Fruit fly (Drosophila melanogaster): ENCODE data around the gene ND-42.

ND-42 gene

dm6 chr3R:22042283-22042875 lies 14.9 kb downstream of the ND-42 start:
- TF ChIP-seq CG1529 (GFP tag; optimal IDR thresholded peaks at IDR 0.05): no peak
- peak; percentile 23; the same call in 1 of the 3 replicates for TF ChIP-seq zen2 (GFP tag; IDR thresholded peaks at IDR 0.05; ENCODE audit: partially characterized antibody)
- TF ChIP-seq yki (optimal IDR thresholded peaks at IDR 0.05): peak; percentile 71
- peak; percentile 20 for TF ChIP-seq Med (GFP tag)
- peak; percentile 72 for TF ChIP-seq CG4360 (GFP tag; IDR thresholded peaks at IDR 0.05)
- TF ChIP-seq corto (GFP tag; optimal IDR thresholded peaks at IDR 0.05): peak; percentile 31
- peak; percentile 77 for TF ChIP-seq Jarid2 (GFP tag; optimal IDR thresholded peaks at IDR 0.05)
- peak; percentile 12 for TF ChIP-seq CG8924 (tag; optimal IDR thresholded peaks at IDR 0.05)
- TF ChIP-seq lbe (GFP tag; optimal IDR thresholded peaks at IDR 0.05): peak; percentile 27
- TF ChIP-seq vvl (GFP tag; IDR thresholded peaks at IDR 0.05): peak; percentile 27; the same call in 1 of the 2 replicates
- TF ChIP-seq cg (GFP tag; optimal IDR thresholded peaks at IDR 0.05): peak; percentile 73
- TF ChIP-seq CG1602 (GFP tag; optimal IDR thresholded peaks at IDR 0.05): no peak
- TF ChIP-seq amos (GFP tag; IDR thresholded peaks at IDR 0.05; ENCODE audit: partially characterized antibody): no peak
- peak; percentile 2 for TF ChIP-seq Deaf1 (tag; optimal IDR thresholded peaks at IDR 0.05)
- no peak for TF ChIP-seq CrebB (tag; optimal IDR thresholded peaks at IDR 0.05)
- peak; percentile 24 for TF ChIP-seq CG3163 (GFP tag; optimal IDR thresholded peaks at IDR 0.05)
- TF ChIP-seq Fer2 (tag; optimal IDR thresholded peaks at IDR 0.05): no peak
- TF ChIP-seq CG31441 (GFP tag; IDR thresholded peaks at IDR 0.05): 0 out of 2 replicates have a peak, but pooled peaks have one; percentile 6
- TF ChIP-seq sens (GFP tag): peak; percentile 40
- TF ChIP-seq HLH4C (GFP tag; IDR thresholded peaks at IDR 0.05; ENCODE audit: partially characterized antibody): peak; percentile 1; the same call in 1 of the 3 replicates
- TF ChIP-seq CG2199 (GFP tag; IDR thresholded peaks at IDR 0.05): peak; percentile 11; the same call in 1 of the 3 replicates
- TF ChIP-seq sd (tag; optimal IDR thresholded peaks at IDR 0.05): peak; percentile 95
- TF ChIP-seq cad (GFP tag; optimal IDR thresholded peaks at IDR 0.05): peak; percentile 44
- no peak for TF ChIP-seq CG10462 (GFP tag; optimal IDR thresholded peaks at IDR 0.05)
- peak; percentile 78 to 92 for TF ChIP-seq Trl (optimal IDR thresholded peaks at IDR 0.05)
- no peak for TF ChIP-seq Trl (GFP tag; optimal IDR thresholded peaks at IDR 0.05)

dm6 chr3R:22042982-22043381 lies 15.5 kb downstream of the ND-42 start:
- TF ChIP-seq CG31441 (GFP tag; IDR thresholded peaks at IDR 0.05) (no peak), Opbp (GFP tag; IDR thresholded peaks at IDR 0.05; ENCODE audit: partially characterized antibody) (0 out of 3 replicates have a peak, but pooled peaks have one; percentile 35), ken (GFP tag; IDR thresholded peaks at IDR 0.05) (0 out of 3 replicates have a peak, but pooled peaks have one; percentile 30), sens (GFP tag) (peak; percentile 58), Dfd (GFP tag; optimal IDR thresholded peaks at IDR 0.05) (peak in 1 of 2 experiments; percentile 45), Sry-β (GFP tag; optimal IDR thresholded peaks at IDR 0.05) (no peak), CG10267 (tag; optimal IDR thresholded peaks at IDR 0.05) (no peak), Dbx (GFP tag; IDR thresholded peaks at IDR 0.05) (no peak), crol (GFP tag; IDR thresholded peaks at IDR 0.05) (peak; percentile 11; the same call in 1 of the 2 replicates), CG30431 (GFP tag; optimal IDR thresholded peaks at IDR 0.05) (no peak), Xbp1 (GFP tag; optimal IDR thresholded peaks at IDR 0.05) (no peak), CG15696 (tag; optimal IDR thresholded peaks at IDR 0.05) (no peak), slbo (GFP tag; IDR thresholded peaks at IDR 0.05) (peak; percentile 41; the same call in 1 of the 2 replicates), CG9727 (GFP tag; optimal IDR thresholded peaks at IDR 0.05) (no peak), CG3163 (GFP tag; optimal IDR thresholded peaks at IDR 0.05) (no peak), vnd (GFP tag; IDR thresholded peaks at IDR 0.05; ENCODE audit: partially characterized antibody) (0 out of 3 replicates have a peak, but pooled peaks have one; percentile 10), CG2199 (GFP tag; IDR thresholded peaks at IDR 0.05) (0 out of 3 replicates have a peak, but pooled peaks have one; percentile 11), Hr78 (GFP tag; optimal IDR thresholded peaks at IDR 0.05) (peak in 1 of 2 experiments; percentile 64), CG4854 (GFP tag; optimal IDR thresholded peaks at IDR 0.05) (no peak), CG3847 (GFP tag; IDR thresholded peaks at IDR 0.05) (0 out of 2 replicates have a peak, but pooled peaks have one; percentile 14), chm (GFP tag; IDR thresholded peaks at IDR 0.05) (0 out of 2 replicates have a peak, but pooled peaks have one; percentile 46), ci (GFP tag; IDR thresholded peaks at IDR 0.05) (0 out of 3 replicates have a peak, but pooled peaks have one; percentile 44), ttk (GFP tag; IDR thresholded peaks at IDR 0.05) (0 out of 2 replicates have a peak, but pooled peaks have one; percentile 13), Meics (GFP tag; optimal IDR thresholded peaks at IDR 0.05) (no peak), lab (GFP tag; optimal IDR thresholded peaks at IDR 0.05) (no peak), lov (optimal IDR thresholded peaks at IDR 0.05) (no peak), lov (GFP tag; IDR thresholded peaks at IDR 0.05) (peak; percentile 50; the same call in 1 of the 3 replicates)

All from whole organism, embryonic.